Worm (Caenorhabditis elegans) whole organism, L2 larva: ENCODE measurements around the gene Y53F4B.24.
A peak's percentile ranks its signal among the peaks of the same experiment; 100 is the strongest.

Experiments used
- C34F6.9 ChIP-seq: fragments of 150-350 bp; optimal IDR thresholded peaks from 2 replicates; lab custom pipeline; 2014; ENCODE audit warnings: missing biosample characterization, missing genetic modification characterization
- F13H6.1 ChIP-seq: sonication (generic microtip); optimal IDR thresholded peaks from 2 replicates; lab custom pipeline; 2016; ENCODE audit warnings: missing genetic modification characterization, missing compliant biosample characterization
- R02D3.7 ChIP-seq: fragments of 150-350 bp; optimal IDR thresholded peaks from 2 replicates; lab custom pipeline; 2014; ENCODE audit warnings: missing biosample characterization, missing genetic modification characterization
- Y55F3AM.14 ChIP-seq: fragments of 200-800 bp; sonication (Bioruptor generic); optimal IDR thresholded peaks from 2 replicates; lab custom pipeline; 2018; ENCODE audit warnings: mild to moderate bottlenecking, missing genetic modification characterization, missing compliant biosample characterization
- ZK546.5 ChIP-seq: sonication (generic microtip); optimal IDR thresholded peaks from 2 replicates; lab custom pipeline; 2017; ENCODE audit warnings: missing biosample characterization, missing genetic modification characterization
- alr-1 ChIP-seq: fragments of 150-350 bp; optimal IDR thresholded peaks from 2 replicates; lab custom pipeline; 2014; ENCODE audit warnings: missing biosample characterization, missing genetic modification characterization
- blmp-1 ChIP-seq: sonication (generic microtip); optimal IDR thresholded peaks from 2 replicates; lab custom pipeline; 2017; ENCODE audit warnings: missing genetic modification characterization, mild to moderate bottlenecking, missing compliant biosample characterization, antibody characterized with exemption, moderate library complexity; ENCODE audit not compliant: insufficient read depth
- ceh-82 ChIP-seq: fragments of 150-350 bp; optimal IDR thresholded peaks from 2 replicates; lab custom pipeline; 2014; ENCODE audit warnings: missing biosample characterization, missing genetic modification characterization
- crh-2 ChIP-seq: sonication (generic microtip); optimal IDR thresholded peaks from 2 replicates; lab custom pipeline; 2017; ENCODE audit warnings: missing biosample characterization, missing genetic modification characterization
- dmd-4 ChIP-seq: sonication (generic microtip); optimal IDR thresholded peaks from 2 replicates; lab custom pipeline; 2017; ENCODE audit warnings: missing biosample characterization, missing genetic modification characterization
- egl-27 ChIP-seq: sonication (generic microtip); optimal IDR thresholded peaks from 3 replicates; lab custom pipeline; 2017; ENCODE audit warnings: missing biosample characterization, missing genetic modification reagents, missing genetic modification characterization
- gmeb-1 ChIP-seq: fragments of 150-350 bp; optimal IDR thresholded peaks from 2 replicates; lab custom pipeline; 2014; ENCODE audit warnings: missing biosample characterization, missing genetic modification characterization
- lin-13 ChIP-seq: fragments of 150-350 bp; optimal IDR thresholded peaks from 2 replicates; lab custom pipeline; 2014; ENCODE audit warnings: missing biosample characterization, missing genetic modification reagents, missing genetic modification characterization
- lsy-2 ChIP-seq, 2 experiments: fragments of 150-350 bp in 1 of 2; sonication (generic microtip) in 1 of 2; optimal IDR thresholded peaks; 2 replicates each; lab custom pipeline; 2014 to 2017; ENCODE audit warnings: missing biosample characterization in 2 of 2, missing genetic modification characterization in 2 of 2
- mab-5 ChIP-seq: fragments of 150-350 bp; optimal IDR thresholded peaks from 2 replicates; lab custom pipeline; 2014; ENCODE audit warnings: missing biosample characterization, missing genetic modification characterization
- mbf-1 ChIP-seq: sonication (generic microtip); optimal IDR thresholded peaks from 2 replicates; lab custom pipeline; 2017; ENCODE audit warnings: missing biosample characterization, missing genetic modification characterization
- mdl-1 ChIP-seq, 2 experiments: fragments of 150-350 bp in 1 of 2; sonication (generic microtip) in 1 of 2; optimal IDR thresholded peaks; 2 replicates each; lab custom pipeline; 2017; ENCODE audit warnings: missing biosample characterization in 2 of 2, missing genetic modification characterization in 2 of 2
- nhr-12 ChIP-seq: fragments of 150-350 bp; optimal IDR thresholded peaks from 2 replicates; lab custom pipeline; 2014; ENCODE audit warnings: missing biosample characterization, missing genetic modification characterization
- nhr-23 ChIP-seq: fragments of 150-350 bp; optimal IDR thresholded peaks from 2 replicates; lab custom pipeline; 2014; ENCODE audit warnings: missing biosample characterization, missing genetic modification reagents, missing genetic modification characterization
- nhr-237 ChIP-seq: fragments of 150-350 bp; optimal IDR thresholded peaks from 2 replicates; lab custom pipeline; 2014; ENCODE audit warnings: missing biosample characterization, missing genetic modification characterization
- nhr-25 ChIP-seq: fragments of 150-350 bp; sonication (generic microtip); optimal IDR thresholded peaks from 3 replicates; lab custom pipeline; 2014; ENCODE audit warnings: missing biosample characterization, missing genetic modification characterization
- nhr-6 ChIP-seq: fragments of 150-350 bp; optimal IDR thresholded peaks from 2 replicates; lab custom pipeline; 2014; ENCODE audit warnings: missing biosample characterization, missing genetic modification characterization
- nhr-77 ChIP-seq: fragments of 150-350 bp; optimal IDR thresholded peaks from 2 replicates; lab custom pipeline; 2014; ENCODE audit warnings: missing biosample characterization, missing genetic modification characterization
- peb-1 ChIP-seq: fragments of 150-350 bp; optimal IDR thresholded peaks from 2 replicates; lab custom pipeline; 2014; ENCODE audit warnings: missing biosample characterization, missing genetic modification characterization
- skn-1 ChIP-seq: sonication (generic microtip); optimal IDR thresholded peaks from 2 replicates; lab custom pipeline; 2017; ENCODE audit warnings: missing biosample characterization, missing genetic modification characterization
- sma-3 ChIP-seq: sonication (generic microtip); optimal IDR thresholded peaks from 2 replicates; lab custom pipeline; 2016; ENCODE audit warnings: missing genetic modification reagents, missing genetic modification characterization, missing compliant biosample characterization
- snpc-4 ChIP-seq: fragments of 150-350 bp; optimal IDR thresholded peaks from 2 replicates; lab custom pipeline; 2014; ENCODE audit warnings: missing biosample characterization, missing genetic modification characterization
- unc-55 ChIP-seq: fragments of 150-350 bp; sonication (generic microtip); optimal IDR thresholded peaks from 3 replicates; lab custom pipeline; 2014; ENCODE audit warnings: missing biosample characterization, missing genetic modification reagents, missing genetic modification characterization
- ztf-1 ChIP-seq: fragments of 200-800 bp; sonication (Bioruptor generic); conservative IDR thresholded peaks from 2 replicates; pipeline ENCODE4 v1.3.6; 2022; ENCODE audit warnings: missing genetic modification characterization, missing compliant biosample characterization
- ztf-11 ChIP-seq: sonication (generic microtip); optimal IDR thresholded peaks from 2 replicates; lab custom pipeline; 2017; ENCODE audit warnings: missing biosample characterization, missing genetic modification characterization

The Y53F4B.24 gene

ce11 chrII:15089086-15089895, 44.9 kb downstream of the Y53F4B.24 start:
- TF ChIP-seq F13H6.1 (tag; lab: Kevin White, UChicago): peak; percentile 61
- TF ChIP-seq gmeb-1: peak; percentile 94
- peak; percentile 76 for TF ChIP-seq sma-3 (GFP tag; lab: Kevin White, UChicago)
- TF ChIP-seq blmp-1 (tag; lab: Kevin White, UChicago): no peak
- peak; percentile 9 for TF ChIP-seq snpc-4 (tag; lab: Kevin White, UChicago)
- TF ChIP-seq nhr-25 (tag; lab: Kevin White, UChicago): peak; percentile 14
- TF ChIP-seq ZK546.5 (tag; lab: Kevin White, UChicago): no peak
- TF ChIP-seq lsy-2 (tag; optimal IDR thresholded peaks at IDR 0.05; lab: Kevin White, UChicago): peak; percentile 62 to 78
- TF ChIP-seq lin-13: peak; percentile 53
- no peak for TF ChIP-seq nhr-77 (tag; lab: Kevin White, UChicago)
- TF ChIP-seq mab-5: peak; percentile 15
- TF ChIP-seq alr-1 (tag; lab: Kevin White, UChicago): no peak
- no peak for TF ChIP-seq skn-1
- peak; percentile 27 for TF ChIP-seq C34F6.9 (tag; lab: Kevin White, UChicago)
- TF ChIP-seq unc-55: peak; percentile 60
- TF ChIP-seq crh-2 (tag; lab: Kevin White, UChicago): peak; percentile 32
- TF ChIP-seq nhr-12 (tag; lab: Kevin White, UChicago): no peak

DNA sequence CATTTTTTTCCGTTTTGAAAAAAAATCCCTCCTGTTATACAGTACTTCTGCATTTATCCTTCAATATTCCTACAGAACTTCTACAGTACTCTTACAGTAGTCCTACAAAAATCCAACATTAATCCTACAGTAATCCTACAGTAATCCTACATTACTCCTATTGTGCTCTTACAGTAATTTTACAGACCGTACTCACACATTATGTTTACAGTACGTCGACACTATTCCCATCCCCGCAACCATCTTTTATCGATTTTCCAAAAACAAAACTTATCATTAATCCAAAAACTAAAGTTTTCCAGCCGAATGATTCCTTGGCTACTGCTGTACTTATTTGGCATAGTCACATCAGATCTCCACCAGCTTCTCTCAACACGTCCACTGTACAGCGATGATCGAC, 50.1 kb downstream of the Y53F4B.24 start, which contains the start of gene Y53F4B.20:
Gene Y53F4B.20, plus strand, starts transcription at position 301 of the 400 bp plus-strand sequence.
- TF ChIP-seq C34F6.9 (tag; lab: Kevin White, UChicago) (no peak), mbf-1 (tag; lab: Kevin White, UChicago) (no peak), nhr-23 (no peak), ztf-11 (tag; lab: Kevin White, UChicago) (no peak), ztf-1 (GFP tag; lab: Robert Waterston, UW) (no peak), dmd-4 (tag; lab: Kevin White, UChicago) (no peak), sma-3 (GFP tag; lab: Kevin White, UChicago) (no peak), ceh-82 (no peak), alr-1 (tag; lab: Kevin White, UChicago) (no peak), R02D3.7 (tag; lab: Kevin White, UChicago) (no peak), nhr-237 (tag; lab: Kevin White, UChicago) (no peak), blmp-1 (tag; lab: Kevin White, UChicago) (no peak), peb-1 (no peak), nhr-6 (tag; lab: Kevin White, UChicago) (no peak), Y55F3AM.14 (GFP tag; lab: Kevin White, UChicago) (no peak), mdl-1 (tag; optimal IDR thresholded peaks at IDR 0.05; lab: Kevin White, UChicago) (no peak), egl-27 (tag; lab: Kevin White, UChicago) (no peak)
